Worm (Caenorhabditis elegans) whole organism, early embryonic: ENCODE results near the gene Y45F10B.59.

ENCODE experiments used
- B0310.2 ChIP-seq: sonication (generic microtip); optimal IDR thresholded peaks from 2 replicates; lab custom pipeline; 2016; ENCODE audit warnings: mild to moderate bottlenecking, missing genetic modification characterization, missing compliant biosample characterization
- F13C5.2 ChIP-seq: sonication (generic microtip); optimal IDR thresholded peaks from 2 replicates; lab custom pipeline; 2017; ENCODE audit warnings: mild to moderate bottlenecking, missing genetic modification characterization, inconsistent platforms, missing compliant biosample characterization
- aly-1 ChIP-seq: sonication (generic microtip); optimal IDR thresholded peaks from 2 replicates; lab custom pipeline; 2016; ENCODE audit warnings: missing genetic modification characterization, missing compliant biosample characterization
- ama-1 ChIP-seq: fragments of 150-350 bp; optimal IDR thresholded peaks from 2 replicates; lab custom pipeline; 2014
- ceh-13 ChIP-seq: fragments of 200-800 bp; sonication (Bioruptor generic); optimal IDR thresholded peaks from 2 replicates; lab custom pipeline; 2018; ENCODE audit warnings: mild to moderate bottlenecking, missing genetic modification characterization, missing compliant biosample characterization
- ceh-36 ChIP-seq: sonication (generic microtip); optimal IDR thresholded peaks from 2 replicates; lab custom pipeline; 2016; ENCODE audit warnings: missing genetic modification characterization, inconsistent platforms, missing compliant biosample characterization
- ets-7 ChIP-seq: sonication (generic microtip); optimal IDR thresholded peaks from 2 replicates; lab custom pipeline; 2016; ENCODE audit warnings: missing genotype, missing genetic modification characterization, missing compliant biosample characterization
- flt-1 ChIP-seq: fragments of 200-800 bp; sonication (Bioruptor generic); IDR thresholded peaks from 2 replicates; pipeline ENCODE4 v1.3.6; 2022; ENCODE audit warnings: missing genetic modification characterization, missing compliant biosample characterization
- hmbx-1 ChIP-seq: sonication (generic microtip); optimal IDR thresholded peaks from 2 replicates; lab custom pipeline; 2016; ENCODE audit warnings: mild to moderate bottlenecking, missing genetic modification characterization, missing compliant biosample characterization
- hmg-4 ChIP-seq: fragments of 200-800 bp; sonication (Bioruptor generic); optimal IDR thresholded peaks from 2 replicates; lab custom pipeline; 2018; ENCODE audit warnings: mild to moderate bottlenecking, missing genetic modification characterization, missing compliant biosample characterization
- hnd-1 ChIP-seq: sonication (generic microtip); optimal IDR thresholded peaks from 2 replicates; lab custom pipeline; 2016; ENCODE audit warnings: missing genetic modification characterization, missing compliant biosample characterization
- pes-1 ChIP-seq: fragments of 200-800 bp; sonication (Bioruptor generic); IDR thresholded peaks from 2 replicates; pipeline ENCODE4 v1.3.6; 2022; ENCODE audit warnings: missing genetic modification reagents, missing genetic modification characterization, missing compliant biosample characterization
- scrt-1 ChIP-seq: fragments of 200-800 bp; sonication (Bioruptor generic); IDR thresholded peaks from 2 replicates; pipeline ENCODE4 v1.3.6; 2022; ENCODE audit warnings: missing genetic modification characterization, missing compliant biosample characterization
- sea-1 ChIP-seq: fragments of 200-800 bp; sonication (Bioruptor generic); conservative IDR thresholded peaks from 2 replicates; pipeline ENCODE4 v1.3.6; 2022; ENCODE audit warnings: missing genetic modification characterization, missing compliant biosample characterization
- tbx-11 ChIP-seq: fragments of 200-800 bp; sonication (Bioruptor generic); IDR thresholded peaks from 2 replicates; pipeline ENCODE4 v1.3.6; 2022; ENCODE audit warnings: missing genetic modification characterization, missing compliant biosample characterization
- tbx-37 ChIP-seq: fragments of 200-800 bp; sonication (Bioruptor generic); conservative IDR thresholded peaks from 2 replicates; pipeline ENCODE4 v1.3.6; 2022; ENCODE audit warnings: missing genetic modification reagents, missing genetic modification characterization, missing compliant biosample characterization
- tra-4 ChIP-seq: sonication (generic microtip); optimal IDR thresholded peaks from 2 replicates; lab custom pipeline; 2017; ENCODE audit warnings: missing genetic modification characterization, missing compliant biosample characterization

The Y45F10B.59 gene

ce11 chrIV:13601973-13602669 is at the start of gene Y45F10B.59:
Y45F10B.59 (plus strand) TSS chrIV:13602619.
- TF ChIP-seq hnd-1 (no peak), tbx-37 (GFP tag; lab: Robert Waterston, UW) (no peak), ama-1 (no peak), ceh-36 (tag; lab: Kevin White, UChicago) (no peak)

ce11 chrIV:13554350-13554749 is 48.1 kb upstream of the Y45F10B.59 start:
- no peak for TF ChIP-seq hmg-4 (GFP tag; lab: Kevin White, UChicago)
- no peak for TF ChIP-seq flt-1 (GFP tag; lab: Robert Waterston, UW)
- no peak for TF ChIP-seq scrt-1
- TF ChIP-seq hmbx-1 (tag; lab: Kevin White, UChicago), result no peak
- no peak for TF ChIP-seq tbx-11
- no peak for TF ChIP-seq pes-1 (GFP tag; lab: Robert Waterston, UW)
- TF ChIP-seq ets-7 (tag; lab: Kevin White, UChicago), result no peak
- TF ChIP-seq tbx-37 (GFP tag; lab: Robert Waterston, UW), result no peak

ce11 chrIV:13555508-13555907 is 46.9 kb upstream of the Y45F10B.59 start:
- TF ChIP-seq ama-1, result no peak
- no peak for TF ChIP-seq aly-1 (tag; lab: Kevin White, UChicago)
- TF ChIP-seq ceh-36 (tag; lab: Kevin White, UChicago), result no peak
- TF ChIP-seq ets-7 (tag; lab: Kevin White, UChicago), result no peak
- no peak for TF ChIP-seq sea-1 (GFP tag; lab: Robert Waterston, UW)
- TF ChIP-seq tbx-37 (GFP tag; lab: Robert Waterston, UW), result no peak
- no peak for TF ChIP-seq flt-1 (GFP tag; lab: Robert Waterston, UW)
- TF ChIP-seq tra-4 (tag; lab: Kevin White, UChicago), result no peak
- TF ChIP-seq F13C5.2 (tag; lab: Kevin White, UChicago), result no peak
- TF ChIP-seq tbx-11, result no peak
- no peak for TF ChIP-seq hnd-1
- TF ChIP-seq hmbx-1 (tag; lab: Kevin White, UChicago), result no peak
- TF ChIP-seq ceh-13 (GFP tag; lab: Kevin White, UChicago), result no peak
- no peak for TF ChIP-seq pes-1 (GFP tag; lab: Robert Waterston, UW)
- TF ChIP-seq hmg-4 (GFP tag; lab: Kevin White, UChicago), result no peak

- TF ChIP-seq tbx-11, result no peak
- TF ChIP-seq scrt-1, result no peak
- no peak for TF ChIP-seq tra-4 (tag; lab: Kevin White, UChicago)
- no peak for TF ChIP-seq F13C5.2 (tag; lab: Kevin White, UChicago)
- no peak for TF ChIP-seq ceh-36 (tag; lab: Kevin White, UChicago)
- no peak for TF ChIP-seq ets-7 (tag; lab: Kevin White, UChicago)
- TF ChIP-seq ama-1, result no peak
- TF ChIP-seq B0310.2 (tag; lab: Kevin White, UChicago), result no peak
- TF ChIP-seq hmg-4 (GFP tag; lab: Kevin White, UChicago), result no peak
- no peak for TF ChIP-seq ceh-13 (GFP tag; lab: Kevin White, UChicago)
- no peak for TF ChIP-seq sea-1 (GFP tag; lab: Robert Waterston, UW)
- TF ChIP-seq pes-1 (GFP tag; lab: Robert Waterston, UW), result no peak
- no peak for TF ChIP-seq aly-1 (tag; lab: Kevin White, UChicago)
- no peak for TF ChIP-seq hmbx-1 (tag; lab: Kevin White, UChicago)
- no peak for TF ChIP-seq tbx-37 (GFP tag; lab: Robert Waterston, UW)
- no peak for TF ChIP-seq flt-1 (GFP tag; lab: Robert Waterston, UW)
- TF ChIP-seq hnd-1, result no peak
These were observed 45.0 kb upstream of the Y45F10B.59 start for ce11 chrIV:13557393-13557792.

ce11 chrIV:13559020-13559419 is 43.4 kb upstream of the Y45F10B.59 start:
- TF ChIP-seq sea-1 (GFP tag; lab: Robert Waterston, UW) (no peak), F13C5.2 (tag; lab: Kevin White, UChicago) (no peak), pes-1 (GFP tag; lab: Robert Waterston, UW) (no peak), tbx-37 (GFP tag; lab: Robert Waterston, UW) (no peak), hmbx-1 (tag; lab: Kevin White, UChicago) (no peak)

ce11 chrIV:13561629-13562028 is 40.8 kb upstream of the Y45F10B.59 start, which contains the start of the genes Y45F10B.13 and qui-1:
Y45F10B.13 (minus strand) TSS chrIV:13561729.
qui-1 (plus strand) TSS chrIV:13561861.
- TF ChIP-seq hnd-1, result no peak
- TF ChIP-seq sea-1 (GFP tag; lab: Robert Waterston, UW), result no peak
- no peak for TF ChIP-seq hmbx-1 (tag; lab: Kevin White, UChicago)
- no peak for TF ChIP-seq F13C5.2 (tag; lab: Kevin White, UChicago)
- TF ChIP-seq scrt-1, result no peak
- TF ChIP-seq ceh-36 (tag; lab: Kevin White, UChicago), result no peak
- no peak for TF ChIP-seq flt-1 (GFP tag; lab: Robert Waterston, UW)
- TF ChIP-seq hmg-4 (GFP tag; lab: Kevin White, UChicago), result no peak
- no peak for TF ChIP-seq pes-1 (GFP tag; lab: Robert Waterston, UW)
- TF ChIP-seq ceh-13 (GFP tag; lab: Kevin White, UChicago), result no peak
- TF ChIP-seq tbx-11, result no peak
- TF ChIP-seq tra-4 (tag; lab: Kevin White, UChicago), result no peak
- no peak for TF ChIP-seq tbx-37 (GFP tag; lab: Robert Waterston, UW)
- no peak for TF ChIP-seq aly-1 (tag; lab: Kevin White, UChicago)
- no peak for TF ChIP-seq ets-7 (tag; lab: Kevin White, UChicago)
- TF ChIP-seq B0310.2 (tag; lab: Kevin White, UChicago), result no peak

- TF ChIP-seq flt-1 (GFP tag; lab: Robert Waterston, UW) (no peak), sea-1 (GFP tag; lab: Robert Waterston, UW) (no peak), tbx-11 (no peak), pes-1 (GFP tag; lab: Robert Waterston, UW) (no peak), ceh-36 (tag; lab: Kevin White, UChicago) (no peak), B0310.2 (tag; lab: Kevin White, UChicago) (no peak), F13C5.2 (tag; lab: Kevin White, UChicago) (no peak), ceh-13 (GFP tag; lab: Kevin White, UChicago) (no peak), ama-1 (no peak), tra-4 (tag; lab: Kevin White, UChicago) (no peak), scrt-1 (no peak), hmbx-1 (tag; lab: Kevin White, UChicago) (no peak)
These were observed 38.1 kb upstream of the Y45F10B.59 start for ce11 chrIV:13564284-13564683.
